Worm (Caenorhabditis elegans): ENCODE results near the gene H28G03.3.

DNA sequence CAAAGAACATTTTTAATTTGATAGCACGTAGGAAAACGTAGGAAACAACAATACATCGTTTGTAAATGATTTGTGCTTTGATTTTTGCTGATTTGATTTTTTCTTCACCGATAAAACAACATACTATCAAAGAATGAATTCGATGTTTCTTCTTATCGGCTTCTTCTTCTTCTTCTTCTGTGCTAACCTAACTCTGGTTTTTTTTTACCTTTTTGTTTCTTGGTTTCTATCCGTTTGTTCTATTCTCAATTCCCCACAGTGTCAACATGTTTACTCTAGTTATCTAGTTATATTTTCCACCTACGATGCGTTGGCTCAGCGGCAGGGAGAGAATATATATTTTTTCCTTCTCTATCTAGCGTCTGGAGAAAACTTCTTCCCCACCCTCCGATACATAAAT, 18.3 kb downstream of the H28G03.3 start:
- TF ChIP-seq aha-1 (tag) (peak; percentile 74), unc-62 (GFP tag; optimal IDR thresholded peaks at IDR 0.05 in 1 of 2) (no peak), unc-62 (tag; optimal IDR thresholded peaks at IDR 0.05) (no peak), ceh-82 (tag; optimal IDR thresholded peaks at IDR 0.05) (no peak)

All from whole organism, L4 larva.